Worm (Caenorhabditis elegans) whole organism, L1 larva: Measurements from ENCODE around the gene C32C4.3.
A peak's percentile ranks its signal among the peaks of the same experiment; 100 is the strongest.

Experiments
- C04F5.9 ChIP-seq: sonication (generic microtip); optimal IDR thresholded peaks from 2 replicates; lab custom pipeline; 2016; ENCODE audit warnings: missing genetic modification characterization, missing compliant biosample characterization
- C16A3.4 ChIP-seq: fragments of 150-350 bp; optimal IDR thresholded peaks from 2 replicates; lab custom pipeline; 2014; ENCODE audit warnings: missing biosample characterization, missing genetic modification characterization
- F16B12.6 ChIP-seq: fragments of 150-350 bp; optimal IDR thresholded peaks from 2 replicates; lab custom pipeline; 2014; ENCODE audit warnings: missing biosample characterization, missing genetic modification characterization
- Y116A8C.19 ChIP-seq: sonication (generic microtip); optimal IDR thresholded peaks from 2 replicates; lab custom pipeline; 2016; ENCODE audit warnings: missing compliant biosample characterization, missing genetic modification characterization, borderline replicate concordance
- aly-2 ChIP-seq: fragments of 150-350 bp; optimal IDR thresholded peaks from 2 replicates; lab custom pipeline; 2014; ENCODE audit warnings: missing biosample characterization, missing genetic modification characterization
- ama-1 ChIP-seq: fragments of 150-350 bp; optimal IDR thresholded peaks from 2 replicates; lab custom pipeline; 2014
- blmp-1 ChIP-seq: fragments of 150-350 bp; optimal IDR thresholded peaks from 2 replicates; lab custom pipeline; 2014; ENCODE audit warnings: missing biosample characterization, missing genetic modification characterization
- ceh-8 ChIP-seq: fragments of 200-800 bp; sonication (Bioruptor generic); optimal IDR thresholded peaks from 2 replicates; lab custom pipeline; 2018; ENCODE audit warnings: mild to moderate bottlenecking, missing genetic modification characterization, moderate library complexity, missing compliant biosample characterization
- ceh-82 ChIP-seq, 3 experiments: fragments of 150-350 bp in 1 of 3; sonication (generic microtip) in 2 of 3; optimal IDR thresholded peaks; 2 replicates each; lab custom pipeline; 2014 to 2017; ENCODE audit warnings: missing biosample characterization in 3 of 3, missing genetic modification characterization in 3 of 3
- ces-1 ChIP-seq: fragments of 150-350 bp; optimal IDR thresholded peaks from 2 replicates; lab custom pipeline; 2014; ENCODE audit warnings: missing biosample characterization, missing genetic modification reagents, missing genetic modification characterization
- dpl-1 ChIP-seq, 3 experiments: fragments of 150-350 bp in 2 of 3; sonication (generic microtip) in 1 of 3; optimal IDR thresholded peaks; 2 replicates each; lab custom pipeline; 2014 to 2017; ENCODE audit warnings: missing biosample characterization in 3 of 3, missing genetic modification characterization in 3 of 3, missing genetic modification reagents in 3 of 3
- dsc-1 ChIP-seq: sonication (generic microtip); optimal IDR thresholded peaks from 2 replicates; lab custom pipeline; 2016; ENCODE audit warnings: mild to moderate bottlenecking, missing genetic modification characterization, missing compliant biosample characterization
- efl-3 ChIP-seq: fragments of 200-800 bp; sonication (Bioruptor generic); optimal IDR thresholded peaks from 2 replicates; lab custom pipeline; 2018; ENCODE audit warnings: mild to moderate bottlenecking, missing genetic modification characterization, missing compliant biosample characterization
- elt-3 ChIP-seq, 6 experiments: fragments of 150-350 bp in 1 of 6; sonication (generic microtip); optimal IDR thresholded peaks; 2 replicates each; lab custom pipeline; 2017 to 2018; ENCODE audit warnings: missing biosample characterization in 6 of 6, missing genetic modification characterization in 6 of 6, inconsistent platforms in 1 of 6
- fkh-4 ChIP-seq: sonication (generic microtip); optimal IDR thresholded peaks from 2 replicates; lab custom pipeline; 2016; ENCODE audit warnings: missing compliant biosample characterization, missing genetic modification characterization, borderline replicate concordance
- grh-1 ChIP-seq: fragments of 200-800 bp; sonication (Bioruptor generic); IDR thresholded peaks from 2 replicates; pipeline ENCODE4 v1.3.6; 2022; ENCODE audit warnings: missing genetic modification reagents, missing genetic modification characterization, missing compliant biosample characterization
- hlh-17 ChIP-seq: fragments of 200-800 bp; sonication (Bioruptor generic); optimal IDR thresholded peaks from 2 replicates; lab custom pipeline; 2018; ENCODE audit warnings: missing genetic modification characterization, mild to moderate bottlenecking, missing compliant biosample characterization, moderate library complexity, borderline replicate concordance
- hlh-4 ChIP-seq: sonication (generic microtip); optimal IDR thresholded peaks from 2 replicates; lab custom pipeline; 2016; ENCODE audit warnings: mild to moderate bottlenecking, missing genetic modification characterization, missing compliant biosample characterization
- hpl-2 ChIP-seq: fragments of 150-350 bp; optimal IDR thresholded peaks from 2 replicates; lab custom pipeline; 2014; ENCODE audit warnings: missing biosample characterization, missing genetic modification reagents, missing genetic modification characterization
- irx-1 ChIP-seq: sonication (generic microtip); optimal IDR thresholded peaks from 2 replicates; lab custom pipeline; 2016; ENCODE audit warnings: missing genetic modification characterization, missing compliant biosample characterization
- lin-13 ChIP-seq: fragments of 150-350 bp; optimal IDR thresholded peaks from 2 replicates; lab custom pipeline; 2014; ENCODE audit warnings: missing biosample characterization, missing genetic modification reagents, missing genetic modification characterization
- lin-14 ChIP-seq: fragments of 200-800 bp; sonication (Bioruptor generic); optimal IDR thresholded peaks from 2 replicates; lab custom pipeline; 2018; ENCODE audit warnings: mild to moderate bottlenecking, missing genetic modification characterization, moderate library complexity, missing compliant biosample characterization
- lin-35 ChIP-seq, 2 experiments: fragments of 150-350 bp; optimal IDR thresholded peaks; 2 replicates each; lab custom pipeline; 2014; ENCODE audit warnings: missing biosample characterization in 2 of 2, missing genetic modification characterization in 2 of 2, missing genetic modification reagents in 2 of 2
- lir-3 ChIP-seq: sonication (generic microtip); optimal IDR thresholded peaks from 2 replicates; lab custom pipeline; 2016; ENCODE audit warnings: mild to moderate bottlenecking, missing genetic modification characterization, moderate library complexity, missing compliant biosample characterization; ENCODE audit not compliant: poor library complexity
- lsy-2 ChIP-seq, 2 experiments: fragments of 150-350 bp; optimal IDR thresholded peaks; 2 replicates each; lab custom pipeline; 2014; ENCODE audit warnings: missing biosample characterization in 2 of 2, missing genetic modification characterization in 2 of 2
- mab-9 ChIP-seq: fragments of 200-800 bp; sonication (Bioruptor generic); IDR thresholded peaks from 2 replicates; pipeline ENCODE4 v1.3.6; 2022; ENCODE audit warnings: missing genetic modification reagents, missing genetic modification characterization, missing compliant biosample characterization
- mdl-1 ChIP-seq, 2 experiments: fragments of 150-350 bp; optimal IDR thresholded peaks; 2 replicates each; lab custom pipeline; 2014 to 2017; ENCODE audit warnings: missing biosample characterization in 2 of 2, missing genetic modification characterization in 2 of 2, inconsistent platforms in 1 of 2
- mep-1 ChIP-seq: fragments of 150-350 bp; optimal IDR thresholded peaks from 2 replicates; lab custom pipeline; 2014; ENCODE audit warnings: missing biosample characterization, missing genetic modification characterization
- nhr-11 ChIP-seq: fragments of 150-350 bp; optimal IDR thresholded peaks from 2 replicates; lab custom pipeline; 2014; ENCODE audit warnings: missing biosample characterization, missing genetic modification characterization
- nhr-20 ChIP-seq: sonication (generic microtip); optimal IDR thresholded peaks from 2 replicates; lab custom pipeline; 2016; ENCODE audit warnings: mild to moderate bottlenecking, missing genetic modification characterization, missing compliant biosample characterization
- nhr-237 ChIP-seq: fragments of 150-350 bp; optimal IDR thresholded peaks from 2 replicates; lab custom pipeline; 2014; ENCODE audit warnings: missing biosample characterization, missing genetic modification characterization
- nhr-28 ChIP-seq: fragments of 150-350 bp; optimal IDR thresholded peaks from 2 replicates; lab custom pipeline; 2014; ENCODE audit warnings: missing biosample characterization, missing genetic modification characterization
- nhr-90 ChIP-seq: sonication (generic microtip); optimal IDR thresholded peaks from 2 replicates; lab custom pipeline; 2016; ENCODE audit warnings: mild to moderate bottlenecking, missing genetic modification characterization, missing compliant biosample characterization; ENCODE audit not compliant: poor library complexity
- pag-3 ChIP-seq: sonication (generic microtip); optimal IDR thresholded peaks from 2 replicates; lab custom pipeline; 2017; ENCODE audit warnings: missing genetic modification characterization, mild to moderate bottlenecking, missing compliant biosample characterization, antibody characterized with exemption, borderline replicate concordance; ENCODE audit not compliant: insufficient read depth
- pqm-1 ChIP-seq: sonication (generic microtip); optimal IDR thresholded peaks from 3 replicates; lab custom pipeline; 2017; ENCODE audit warnings: missing biosample characterization, missing genetic modification characterization
- rnt-1 ChIP-seq: sonication (generic microtip); optimal IDR thresholded peaks from 2 replicates; lab custom pipeline; 2016; ENCODE audit warnings: mild to moderate bottlenecking, missing genetic modification characterization, moderate library complexity, missing compliant biosample characterization
- skn-1 ChIP-seq: fragments of 150-350 bp; optimal IDR thresholded peaks from 2 replicates; lab custom pipeline; 2014; ENCODE audit warnings: missing biosample characterization, missing genetic modification characterization
- snpc-4 ChIP-seq: fragments of 150-350 bp; optimal IDR thresholded peaks from 2 replicates; lab custom pipeline; 2014; ENCODE audit warnings: missing biosample characterization, missing genetic modification characterization
- snu-23 ChIP-seq: sonication (generic microtip); optimal IDR thresholded peaks from 2 replicates; lab custom pipeline; 2016; ENCODE audit warnings: missing genetic modification characterization, missing compliant biosample characterization
- sox-4 ChIP-seq: sonication (generic microtip); optimal IDR thresholded peaks from 2 replicates; lab custom pipeline; 2016; ENCODE audit warnings: missing genetic modification characterization, missing compliant biosample characterization
- sup-37 ChIP-seq: fragments of 200-800 bp; sonication (Bioruptor generic); optimal IDR thresholded peaks from 2 replicates; lab custom pipeline; 2018; ENCODE audit warnings: mild to moderate bottlenecking, missing genetic modification characterization, missing compliant biosample characterization
- swsn-7 ChIP-seq: sonication (generic microtip); optimal IDR thresholded peaks from 2 replicates; lab custom pipeline; 2016; ENCODE audit warnings: missing genetic modification characterization, missing compliant biosample characterization
- tbx-2 ChIP-seq: sonication (generic microtip); optimal IDR thresholded peaks from 2 replicates; lab custom pipeline; 2016; ENCODE audit warnings: missing genetic modification characterization, missing compliant biosample characterization
- tlp-1 ChIP-seq: fragments of 150-350 bp; optimal IDR thresholded peaks from 2 replicates; lab custom pipeline; 2014; ENCODE audit warnings: missing biosample characterization, missing genetic modification characterization
- unc-130 ChIP-seq: fragments of 150-350 bp; optimal IDR thresholded peaks from 2 replicates; lab custom pipeline; 2017; ENCODE audit warnings: missing biosample characterization, missing genetic modification characterization, inconsistent platforms
- unc-30 ChIP-seq: sonication (generic microtip); optimal IDR thresholded peaks from 2 replicates; lab custom pipeline; 2017; ENCODE audit warnings: missing biosample characterization, missing genetic modification characterization
- unc-62 ChIP-seq: fragments of 150-350 bp; optimal IDR thresholded peaks from 2 replicates; lab custom pipeline; 2014; ENCODE audit warnings: missing biosample characterization, missing genetic modification reagents, missing genetic modification characterization
- unc-86 ChIP-seq: sonication (generic microtip); optimal IDR thresholded peaks from 2 replicates; lab custom pipeline; 2016; ENCODE audit warnings: missing genetic modification characterization, missing compliant biosample characterization
- vab-15 ChIP-seq: sonication (generic microtip); optimal IDR thresholded peaks from 2 replicates; lab custom pipeline; 2017; ENCODE audit warnings: missing genotype, mild to moderate bottlenecking, missing genetic modification characterization, missing compliant biosample characterization
- xbp-1 ChIP-seq: sonication (generic microtip); optimal IDR thresholded peaks from 2 replicates; lab custom pipeline; 2016; ENCODE audit warnings: missing genetic modification characterization, missing compliant biosample characterization
- zag-1 ChIP-seq: fragments of 150-350 bp; optimal IDR thresholded peaks from 2 replicates; lab custom pipeline; 2014; ENCODE audit warnings: missing biosample characterization, missing genetic modification characterization
- ztf-11 ChIP-seq, 2 experiments: sonication (generic microtip); optimal IDR thresholded peaks; 2 replicates each; lab custom pipeline; 2016 to 2017; ENCODE audit warnings: missing genetic modification characterization in 2 of 2, missing biosample characterization in 1 of 2, missing compliant biosample characterization in 1 of 2
- ztf-4 ChIP-seq: fragments of 150-350 bp; optimal IDR thresholded peaks from 2 replicates; lab custom pipeline; 2014; ENCODE audit warnings: missing biosample characterization, missing genetic modification characterization

The C32C4.3 gene

DNA sequence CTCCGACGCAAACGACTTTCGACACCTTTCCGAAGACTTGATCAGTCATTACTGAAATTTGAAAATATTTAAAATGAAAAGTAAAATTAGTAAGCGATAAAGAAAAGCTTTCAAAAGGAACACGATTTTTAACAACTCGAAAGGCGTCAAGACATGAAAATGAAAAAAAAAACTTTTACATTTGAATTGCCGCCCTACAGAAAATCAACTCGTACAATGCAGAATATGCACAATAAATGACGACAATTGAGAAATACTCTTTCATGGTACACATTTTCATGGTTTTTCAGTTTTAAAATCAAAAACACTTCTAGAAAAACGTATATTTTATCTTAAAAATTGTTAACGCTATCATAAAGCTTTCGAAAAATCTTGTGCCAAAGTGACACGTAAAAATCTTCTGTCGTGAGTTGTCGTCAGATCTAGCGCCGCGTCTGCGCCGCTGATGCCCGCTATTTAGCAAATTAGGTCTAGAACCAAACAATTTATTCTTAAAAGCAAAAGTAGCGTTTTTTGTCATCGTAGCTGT lies 14.5 kb upstream of the C32C4.3 start, which contains the start of gene sqv-4 (continued):
- no peak for TF ChIP-seq efl-3
- no peak for TF ChIP-seq mdl-1 (tag; optimal IDR thresholded peaks at IDR 0.05; lab: Kevin White, UChicago)
- TF ChIP-seq xbp-1 = peak; percentile 59
- TF ChIP-seq F16B12.6 (tag; lab: Kevin White, UChicago) = peak; percentile 72
- no peak for TF ChIP-seq ceh-8 (GFP tag; lab: Kevin White, UChicago)
- no peak for TF ChIP-seq grh-1 (GFP tag; lab: Robert Waterston, UW)
- no peak for TF ChIP-seq vab-15 (tag; lab: Kevin White, UChicago)
- TF ChIP-seq dsc-1 (tag; lab: Kevin White, UChicago) = peak; percentile 44
- no peak for TF ChIP-seq tlp-1
- TF ChIP-seq dpl-1 (GFP tag; optimal IDR thresholded peaks at IDR 0.05; lab: Kevin White, UChicago) = peak; percentile 82 to 88 (median 84)
- no peak for TF ChIP-seq lin-13 (GFP tag; lab: Kevin White, UChicago)
- TF ChIP-seq unc-86 = peak; percentile 10
- TF ChIP-seq snpc-4 (tag; lab: Kevin White, UChicago) = no peak
- no peak for TF ChIP-seq ztf-11 (tag; optimal IDR thresholded peaks at IDR 0.05; lab: Kevin White, UChicago)
- no peak for TF ChIP-seq ces-1 (GFP tag; lab: Kevin White, UChicago)
- TF ChIP-seq irx-1 = peak; percentile 0
- no peak for TF ChIP-seq pqm-1 (tag; lab: Kevin White, UChicago)
- TF ChIP-seq tbx-2 = peak; percentile 61
- TF ChIP-seq C04F5.9 (tag; lab: Kevin White, UChicago) = no peak
- TF ChIP-seq rnt-1 (tag; lab: Kevin White, UChicago) = no peak
- no peak for TF ChIP-seq aly-2 (tag; lab: Kevin White, UChicago)
- TF ChIP-seq lin-14 (GFP tag; lab: Kevin White, UChicago) = no peak
- peak; percentile 67 for TF ChIP-seq snu-23 (GFP tag; lab: Kevin White, UChicago)
- no peak for TF ChIP-seq sup-37 (GFP tag; lab: Kevin White, UChicago)
- no peak for TF ChIP-seq nhr-237 (tag; lab: Kevin White, UChicago)
- peak; percentile 47 for TF ChIP-seq swsn-7 (tag; lab: Kevin White, UChicago)
- no peak for TF ChIP-seq sox-4 (tag; lab: Kevin White, UChicago)
- no peak for TF ChIP-seq unc-62 (GFP tag; lab: Kevin White, UChicago)
- no peak for TF ChIP-seq ztf-4 (tag; lab: Kevin White, UChicago)
- no peak for TF ChIP-seq Y116A8C.19 (tag; lab: Kevin White, UChicago)
- TF ChIP-seq ceh-82 (tag; optimal IDR thresholded peaks at IDR 0.05; lab: Kevin White, UChicago) = no peak
- no peak for TF ChIP-seq hlh-4 (tag; lab: Kevin White, UChicago)
- peak; percentile 28 to 78 for TF ChIP-seq lsy-2 (tag; optimal IDR thresholded peaks at IDR 0.05; lab: Kevin White, UChicago)
- TF ChIP-seq nhr-20 (tag; lab: Kevin White, UChicago) = peak; percentile 32
- peak; percentile 11 for TF ChIP-seq nhr-90
- no peak for TF ChIP-seq elt-3 (tag; optimal IDR thresholded peaks at IDR 0.05; lab: Kevin White, UChicago)
- TF ChIP-seq lir-3 = no peak
- no peak for TF ChIP-seq hpl-2 (GFP tag; lab: Kevin White, UChicago)
- no peak for TF ChIP-seq fkh-4 (tag; lab: Kevin White, UChicago)
- TF ChIP-seq nhr-11 (tag; lab: Kevin White, UChicago) = no peak
- TF ChIP-seq hlh-17 (GFP tag; lab: Kevin White, UChicago) = no peak
- no peak for TF ChIP-seq unc-30 (tag; lab: Kevin White, UChicago)
- no peak for TF ChIP-seq mab-9
- TF ChIP-seq blmp-1 (tag; lab: Kevin White, UChicago) = no peak
- TF ChIP-seq pag-3 (tag; lab: Kevin White, UChicago) = no peak
- no peak for TF ChIP-seq unc-130 (tag; lab: Kevin White, UChicago)
- no peak for TF ChIP-seq ama-1
- TF ChIP-seq zag-1 (tag; lab: Kevin White, UChicago) = no peak
- TF ChIP-seq mep-1 (tag; lab: Kevin White, UChicago) = peak; percentile 18
- TF ChIP-seq C16A3.4 (tag; lab: Kevin White, UChicago) = no peak
- no peak for TF ChIP-seq nhr-28 (tag; lab: Kevin White, UChicago)
- TF ChIP-seq lin-35 (GFP tag; optimal IDR thresholded peaks at IDR 0.05; lab: Kevin White, UChicago) = peak; percentile 81 to 92
- no peak for TF ChIP-seq skn-1
